Fruit fly (Drosophila melanogaster) whole organism, embryonic: ENCODE measurements around the gene HipHop.

Experiments
- Abd-B ChIP-seq: fragments of 200-800 bp; sonication (Bioruptor generic); optimal IDR thresholded peaks from 2 replicates; lab custom pipeline; 2018; ENCODE audit warnings: missing biosample characterization, mild to moderate bottlenecking, missing genetic modification characterization, moderate library complexity
- Atf3 ChIP-seq: fragments of 200-800 bp; sonication (Bioruptor generic); optimal IDR thresholded peaks from 3 replicates; lab custom pipeline; 2016; ENCODE audit warnings: missing biosample characterization, missing genetic modification characterization
- Bteb2 ChIP-seq: fragments of 200-800 bp; sonication (Bioruptor generic); optimal IDR thresholded peaks from 2 replicates; lab custom pipeline; 2016; ENCODE audit warnings: missing biosample characterization, missing genetic modification characterization
- CG10147 ChIP-seq: fragments of 200-800 bp; sonication (Bioruptor generic); optimal IDR thresholded peaks from 2 replicates; lab custom pipeline; 2019; ENCODE audit warnings: missing biosample characterization, mild to moderate bottlenecking, missing genetic modification characterization, moderate library complexity
- CG10959 ChIP-seq: fragments of 200-800 bp; sonication (Bioruptor generic); IDR thresholded peaks from 2 replicates; pipeline ENCODE4 v1.3.6; 2022; ENCODE audit warnings: missing biosample characterization, missing genetic modification characterization
- CG11093 ChIP-seq: fragments of 200-800 bp; sonication (Bioruptor generic); IDR thresholded peaks from 3 replicates; pipeline ENCODE4 v1.3.6; 2022; ENCODE audit warnings: missing biosample characterization, missing genetic modification characterization
- CG12391 ChIP-seq: fragments of 200-800 bp; sonication (Bioruptor generic); optimal IDR thresholded peaks from 3 replicates; lab custom pipeline; 2018; ENCODE audit warnings: missing biosample characterization, mild to moderate bottlenecking, missing genetic modification characterization, moderate library complexity
- CG12769 ChIP-seq: fragments of 200-800 bp; sonication (Bioruptor generic); optimal IDR thresholded peaks from 2 replicates; lab custom pipeline; 2019; ENCODE audit warnings: missing biosample characterization, mild to moderate bottlenecking, missing genetic modification characterization, moderate library complexity
- CG13894 ChIP-seq: fragments of 200-800 bp; sonication (Bioruptor generic); optimal IDR thresholded peaks from 3 replicates; lab custom pipeline; 2018; ENCODE audit warnings: missing biosample characterization, mild to moderate bottlenecking, missing genetic modification characterization, moderate library complexity
- CG15479 ChIP-seq: fragments of 200-800 bp; sonication (Bioruptor generic); optimal IDR thresholded peaks from 3 replicates; lab custom pipeline; 2019; ENCODE audit warnings: missing biosample characterization, mild to moderate bottlenecking, missing genetic modification characterization, moderate library complexity
- CG15696 ChIP-seq: fragments of 200-800 bp; sonication (Bioruptor generic); optimal IDR thresholded peaks from 2 replicates; lab custom pipeline; 2019; ENCODE audit warnings: missing biosample characterization, mild to moderate bottlenecking, missing genetic modification characterization, moderate library complexity
- CG16813 ChIP-seq: fragments of 200-800 bp; sonication (Bioruptor generic); IDR thresholded peaks from 3 replicates; pipeline ENCODE4 v1.3.6; 2022; ENCODE audit warnings: missing biosample characterization, missing genetic modification characterization; ENCODE audit not compliant: partially characterized antibody
- CG17359 ChIP-seq: fragments of 200-800 bp; sonication (Bioruptor generic); optimal IDR thresholded peaks from 3 replicates; lab custom pipeline; 2018; ENCODE audit warnings: missing biosample characterization, mild to moderate bottlenecking, missing genetic modification characterization, moderate library complexity
- CG17802 ChIP-seq: fragments of 200-800 bp; sonication (Bioruptor generic); optimal IDR thresholded peaks from 2 replicates; lab custom pipeline; 2018; ENCODE audit warnings: missing biosample characterization, mild to moderate bottlenecking, missing genetic modification characterization, moderate library complexity
- CG17912 ChIP-seq: fragments of 200-800 bp; sonication (Bioruptor generic); optimal IDR thresholded peaks from 2 replicates; lab custom pipeline; 2018; ENCODE audit warnings: missing biosample characterization, mild to moderate bottlenecking, missing genetic modification characterization
- CG18599 ChIP-seq: fragments of 200-800 bp; sonication (Bioruptor generic); optimal IDR thresholded peaks from 3 replicates; lab custom pipeline; 2017; ENCODE audit warnings: missing biosample characterization, missing genetic modification characterization, mild to moderate bottlenecking, moderate library complexity, missing genetic modification reagents
- CG18619 ChIP-seq: fragments of 200-800 bp; sonication (Bioruptor generic); optimal IDR thresholded peaks from 3 replicates; lab custom pipeline; 2017; ENCODE audit warnings: missing biosample characterization, mild to moderate bottlenecking, missing genetic modification characterization
- CG2129 ChIP-seq: fragments of 200-800 bp; sonication (Bioruptor generic); IDR thresholded peaks from 2 replicates; pipeline ENCODE4 v1.3.6; 2022; ENCODE audit warnings: missing biosample characterization, missing genetic modification characterization; ENCODE audit not compliant: partially characterized antibody
- CG31388 ChIP-seq: fragments of 200-800 bp; sonication (Bioruptor generic); optimal IDR thresholded peaks from 2 replicates; lab custom pipeline; 2016; ENCODE audit warnings: missing biosample characterization, missing genetic modification characterization
- CG32767 ChIP-seq: fragments of 200-800 bp; sonication (Bioruptor generic); IDR thresholded peaks from 2 replicates; pipeline ENCODE4 v1.3.6; 2022; ENCODE audit warnings: missing biosample characterization, missing genetic modification characterization
- CG33213 ChIP-seq: fragments of 200-800 bp; sonication (Bioruptor generic); optimal IDR thresholded peaks from 3 replicates; lab custom pipeline; 2016; ENCODE audit warnings: missing biosample characterization, missing genetic modification characterization
- CG33557 ChIP-seq: fragments of 200-800 bp; sonication (Bioruptor generic); optimal IDR thresholded peaks from 2 replicates; lab custom pipeline; 2019; ENCODE audit warnings: missing biosample characterization, mild to moderate bottlenecking, missing genetic modification characterization, moderate library complexity
- CG4328 ChIP-seq: fragments of 200-800 bp; sonication (Bioruptor generic); optimal IDR thresholded peaks from 3 replicates; lab custom pipeline; 2017; ENCODE audit warnings: missing biosample characterization, missing genetic modification reagents, missing genetic modification characterization
- CG4820 ChIP-seq: fragments of 200-800 bp; sonication (Bioruptor generic); optimal IDR thresholded peaks from 3 replicates; lab custom pipeline; 2016; ENCODE audit warnings: missing biosample characterization, missing genetic modification characterization
- CG5245 ChIP-seq: fragments of 200-800 bp; sonication (Bioruptor generic); optimal IDR thresholded peaks from 3 replicates; lab custom pipeline; 2016; ENCODE audit warnings: missing biosample characterization, missing genetic modification characterization
- CG9215 ChIP-seq: fragments of 200-800 bp; sonication (Bioruptor generic); IDR thresholded peaks from 2 replicates; pipeline ENCODE4 v1.3.6; 2022; ENCODE audit warnings: missing biosample characterization, missing genetic modification characterization
- CG9437 ChIP-seq: fragments of 200-800 bp; sonication (Bioruptor generic); optimal IDR thresholded peaks from 2 replicates; lab custom pipeline; 2018; ENCODE audit warnings: missing biosample characterization, mild to moderate bottlenecking, missing genetic modification characterization
- Chrac-16 ChIP-seq: fragments of 200-800 bp; sonication (Bioruptor generic); optimal IDR thresholded peaks from 3 replicates; lab custom pipeline; 2016; ENCODE audit warnings: missing biosample characterization, missing genetic modification characterization
- Drgx ChIP-seq: fragments of 200-800 bp; sonication (Bioruptor generic); IDR thresholded peaks from 2 replicates; pipeline ENCODE4 v1.3.6; 2022; ENCODE audit warnings: missing biosample characterization, missing genetic modification characterization
- H2.0 ChIP-seq: fragments of 200-800 bp; sonication (Bioruptor generic); IDR thresholded peaks from 2 replicates; pipeline ENCODE4 v1.3.6; 2022; ENCODE audit warnings: missing biosample characterization, missing genetic modification characterization
- HLH3B ChIP-seq: fragments of 200-800 bp; sonication (Bioruptor generic); IDR thresholded peaks from 2 replicates; pipeline ENCODE4 v1.3.6; 2022; ENCODE audit warnings: missing biosample characterization, missing genetic modification characterization
- Hand ChIP-seq: fragments of 200-800 bp; sonication (Bioruptor generic); optimal IDR thresholded peaks from 2 replicates; lab custom pipeline; 2017; ENCODE audit warnings: mild to moderate bottlenecking, missing biosample characterization, missing genetic modification reagents, missing genetic modification characterization
- Lhr ChIP-seq: fragments of 200-800 bp; sonication (Bioruptor generic); optimal IDR thresholded peaks from 3 replicates; lab custom pipeline; 2017; ENCODE audit warnings: mild to moderate bottlenecking, missing biosample characterization, missing genetic modification reagents, missing genetic modification characterization
- Mad ChIP-seq: fragments of 200-800 bp; sonication (Bioruptor generic); optimal IDR thresholded peaks from 2 replicates; lab custom pipeline; 2016; ENCODE audit warnings: missing biosample characterization, missing genetic modification characterization
- Max ChIP-seq: fragments of 200-800 bp; sonication (Bioruptor generic); optimal IDR thresholded peaks from 2 replicates; lab custom pipeline; 2016; ENCODE audit warnings: missing biosample characterization, mild to moderate bottlenecking, missing genetic modification characterization
- NC2α ChIP-seq: fragments of 200-800 bp; sonication (Bioruptor generic); optimal IDR thresholded peaks from 2 replicates; lab custom pipeline; 2016; ENCODE audit warnings: missing biosample characterization, missing genetic modification characterization
- Sry-β ChIP-seq: fragments of 200-800 bp; sonication (Bioruptor generic); optimal IDR thresholded peaks from 2 replicates; lab custom pipeline; 2018; ENCODE audit warnings: missing biosample characterization, mild to moderate bottlenecking, missing genetic modification characterization, moderate library complexity
- Stat92E ChIP-seq, 3 experiments: fragments of >200 bp in 2 of 3; fragments of 200-800 bp in 1 of 3; sonication (Bioruptor generic) in 1 of 3; optimal IDR thresholded peaks; 2 replicates each; lab custom pipeline; 2017 to 2019; ENCODE audit warnings: missing biosample characterization in 3 of 3, missing genetic modification characterization in 3 of 3, mild to moderate bottlenecking in 1 of 3, moderate library complexity in 1 of 3
- ac ChIP-seq: fragments of 200-800 bp; sonication (Bioruptor generic); optimal IDR thresholded peaks from 3 replicates; lab custom pipeline; 2017; ENCODE audit warnings: missing biosample characterization, mild to moderate bottlenecking, missing genetic modification characterization
- al ChIP-seq: fragments of 200-800 bp; sonication (Bioruptor generic); IDR thresholded peaks from 2 replicates; pipeline ENCODE4 v1.3.6; 2022; ENCODE audit warnings: missing biosample characterization, missing genetic modification characterization
- cad ChIP-seq: fragments of >200 bp; optimal IDR thresholded peaks from 2 replicates; lab custom pipeline; 2017; ENCODE audit warnings: missing biosample characterization, missing genetic modification characterization
- dmrt99B ChIP-seq: fragments of 200-800 bp; sonication (Bioruptor generic); optimal IDR thresholded peaks from 2 replicates; lab custom pipeline; 2018; ENCODE audit warnings: missing biosample characterization, mild to moderate bottlenecking, missing genetic modification characterization, moderate library complexity
- en ChIP-seq: fragments of 200-800 bp; sonication (Bioruptor generic); optimal IDR thresholded peaks from 2 replicates; lab custom pipeline; 2016; ENCODE audit warnings: missing biosample characterization, missing genetic modification characterization
- oc ChIP-seq: fragments of 200-800 bp; sonication (Bioruptor generic); optimal IDR thresholded peaks from 2 replicates; lab custom pipeline; 2018; ENCODE audit warnings: missing biosample characterization, mild to moderate bottlenecking, missing genetic modification characterization, moderate library complexity
- odd ChIP-seq: fragments of 200-800 bp; sonication (Bioruptor generic); optimal IDR thresholded peaks from 2 replicates; lab custom pipeline; 2017; ENCODE audit warnings: missing biosample characterization, mild to moderate bottlenecking, missing genetic modification characterization
- prd ChIP-seq, 3 experiments: fragments of >200 bp in 2 of 3; fragments of 200-800 bp in 1 of 3; sonication (Bioruptor generic) in 1 of 3; optimal IDR thresholded peaks in 2 of 3; IDR thresholded peaks in 1 of 3; 2 replicates in 2 of 3; 3 replicates in 1 of 3; pipeline versions ENCODE4 v1.3.6 to Lab custom; 2017 to 2022; ENCODE audit warnings: missing biosample characterization in 1 of 3, missing genetic modification characterization in 1 of 3
- so ChIP-seq: fragments of 200-800 bp; sonication (Bioruptor generic); IDR thresholded peaks from 3 replicates; pipeline ENCODE4 v1.3.6; 2022; ENCODE audit warnings: missing biosample characterization, missing genetic modification characterization
- tgo ChIP-seq: fragments of 200-800 bp; sonication (Bioruptor generic); IDR thresholded peaks from 3 replicates; pipeline ENCODE4 v1.3.6; 2022; ENCODE audit warnings: missing biosample characterization, missing genetic modification characterization
- tio ChIP-seq: fragments of 200-800 bp; sonication (Bioruptor generic); optimal IDR thresholded peaks from 2 replicates; lab custom pipeline; 2017; ENCODE audit warnings: missing biosample characterization, missing genetic modification characterization, inconsistent platforms
- wdn ChIP-seq: fragments of 200-800 bp; sonication (Bioruptor generic); IDR thresholded peaks from 2 replicates; pipeline ENCODE4 v1.3.6; 2022; ENCODE audit warnings: missing biosample characterization, missing genetic modification characterization

Gene HipHop

dm6 chr3L:18772014-18772560 is 48.9 kb upstream of the HipHop start:
- no peak for TF ChIP-seq CG9437 (GFP tag; lab: Kevin White, UChicago)
- no peak for TF ChIP-seq CG32767 (GFP tag; lab: Robert Waterston, UW)
- TF ChIP-seq CG9215 (GFP tag; lab: Robert Waterston, UW): no peak
- TF ChIP-seq CG17359 (tag; lab: Kevin White, UChicago): no peak
- TF ChIP-seq prd (optimal IDR thresholded peaks at IDR 0.05; lab: Kevin White, UChicago): no peak
- no peak for TF ChIP-seq prd (GFP tag; IDR thresholded peaks at IDR 0.05; lab: Robert Waterston, UW)
- TF ChIP-seq Stat92E (GFP tag; optimal IDR thresholded peaks at IDR 0.05; lab: Kevin White, UChicago): no peak
- no peak for TF ChIP-seq Mad (GFP tag; lab: Kevin White, UChicago)
- no peak for TF ChIP-seq al (GFP tag; lab: Robert Waterston, UW)
- TF ChIP-seq ac (GFP tag; lab: Kevin White, UChicago): no peak
- TF ChIP-seq HLH3B: 0 out of 2 replicates have a peak, but pooled peaks have one; percentile 5
- TF ChIP-seq H2.0 (GFP tag; lab: Robert Waterston, UW): peak; percentile 10; the same call in 1 of the 2 replicates
- TF ChIP-seq CG31388 (GFP tag; lab: Kevin White, UChicago): no peak
- no peak for TF ChIP-seq cad
- no peak for TF ChIP-seq CG33557 (GFP tag; lab: Kevin White, UChicago)
- TF ChIP-seq CG15696: no peak
- TF ChIP-seq NC2α (GFP tag; lab: Kevin White, UChicago): no peak
- no peak for TF ChIP-seq CG18619
- no peak for TF ChIP-seq CG5245 (GFP tag; lab: Kevin White, UChicago)
- TF ChIP-seq CG17802 (tag; lab: Kevin White, UChicago): no peak
- no peak for TF ChIP-seq CG18599 (GFP tag; lab: Kevin White, UChicago)
- no peak for TF ChIP-seq tgo (GFP tag; lab: Robert Waterston, UW)
- TF ChIP-seq Bteb2 (GFP tag; lab: Kevin White, UChicago): no peak
- no peak for TF ChIP-seq Drgx
- TF ChIP-seq Max (GFP tag; lab: Kevin White, UChicago): no peak
- TF ChIP-seq CG11093 (GFP tag; lab: Robert Waterston, UW): no peak
- TF ChIP-seq CG16813: no peak
- TF ChIP-seq CG12391 (tag; lab: Kevin White, UChicago): no peak
- TF ChIP-seq Lhr (GFP tag; lab: Kevin White, UChicago): no peak
- no peak for TF ChIP-seq CG15479 (GFP tag; lab: Kevin White, UChicago)
- no peak for TF ChIP-seq CG12769 (tag; lab: Kevin White, UChicago)
- peak; percentile 23 for TF ChIP-seq CG13894 (tag; lab: Kevin White, UChicago)
- no peak for TF ChIP-seq wdn (GFP tag; lab: Robert Waterston, UW)
- no peak for TF ChIP-seq Chrac-16 (GFP tag; lab: Kevin White, UChicago)
- TF ChIP-seq CG4328 (GFP tag; lab: Kevin White, UChicago): no peak
- no peak for TF ChIP-seq CG33213 (GFP tag; lab: Kevin White, UChicago)
- no peak for TF ChIP-seq Abd-B (GFP tag; lab: Kevin White, UChicago)
- TF ChIP-seq Atf3 (GFP tag; lab: Kevin White, UChicago): no peak
- no peak for TF ChIP-seq CG10147
- TF ChIP-seq so (GFP tag; lab: Robert Waterston, UW): 0 out of 3 replicates have a peak, but pooled peaks have one; percentile 49
- TF ChIP-seq Hand: no peak
- no peak for TF ChIP-seq en (GFP tag; lab: Kevin White, UChicago)
- TF ChIP-seq Sry-β (GFP tag; lab: Kevin White, UChicago): no peak
- no peak for TF ChIP-seq oc (tag; lab: Kevin White, UChicago)
- no peak for TF ChIP-seq odd (GFP tag; lab: Kevin White, UChicago)
- no peak for TF ChIP-seq CG4820 (GFP tag; lab: Kevin White, UChicago)
- no peak for TF ChIP-seq dmrt99B (tag; lab: Kevin White, UChicago)
- no peak for TF ChIP-seq CG2129 (GFP tag; lab: Robert Waterston, UW)
- peak; percentile 3 for TF ChIP-seq CG17912
- no peak for TF ChIP-seq tio (GFP tag; lab: Kevin White, UChicago)
- TF ChIP-seq CG10959 (GFP tag; lab: Robert Waterston, UW): no peak
